Worm (Caenorhabditis elegans): ENCODE data around the gene cam-1.

cam-1 gene

DNA sequence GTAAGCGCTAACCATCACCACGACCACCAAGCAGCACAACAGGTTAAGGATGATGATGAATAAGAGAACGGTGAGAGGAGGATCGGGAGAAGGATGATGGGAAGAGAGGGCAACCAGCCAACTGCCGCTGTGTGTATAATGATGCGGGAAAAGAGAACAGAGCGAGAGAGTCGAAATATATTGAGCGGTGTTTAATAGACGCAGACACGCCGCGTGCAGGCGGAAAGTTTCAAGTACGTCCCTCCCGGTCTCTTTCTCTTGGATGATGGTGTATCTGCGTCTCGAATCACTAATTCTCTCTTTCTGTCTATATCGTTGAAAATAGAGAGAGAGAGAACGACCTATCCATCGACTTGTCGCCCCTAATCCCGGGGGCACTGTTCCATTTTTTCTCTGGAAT is 46.6 kb upstream of the cam-1 start (continued):
- TF ChIP-seq hlh-30 (tag; optimal IDR thresholded peaks at IDR 0.05; ENCODE audit: insufficient read depth): peak; percentile 54
- peak; percentile 7 for TF ChIP-seq unc-42 (tag; optimal IDR thresholded peaks at IDR 0.05)
- no peak for TF ChIP-seq hlh-6 (tag; optimal IDR thresholded peaks at IDR 0.05)
- TF ChIP-seq nhr-232 (tag; optimal IDR thresholded peaks at IDR 0.05): no peak
- no peak for TF ChIP-seq odd-2 (tag; optimal IDR thresholded peaks at IDR 0.05)
- TF ChIP-seq ztf-16 (tag; optimal IDR thresholded peaks at IDR 0.05): no peak
- no peak for TF ChIP-seq K02D7.2 (tag; optimal IDR thresholded peaks at IDR 0.05)
- TF ChIP-seq sdc-2 (tag; optimal IDR thresholded peaks at IDR 0.05): no peak
- TF ChIP-seq fkh-10 (GFP tag; optimal IDR thresholded peaks at IDR 0.05): no peak
- TF ChIP-seq syd-9 (tag; optimal IDR thresholded peaks at IDR 0.05): no peak
- no peak for TF ChIP-seq ceh-9 (tag; optimal IDR thresholded peaks at IDR 0.05)
- no peak for TF ChIP-seq pag-3 (tag; optimal IDR thresholded peaks at IDR 0.05; ENCODE audit: borderline replicate concordance)
- TF ChIP-seq K09A11.1 (tag; optimal IDR thresholded peaks at IDR 0.05; ENCODE audit: insufficient read depth): no peak
- TF ChIP-seq ceh-45 (GFP tag; IDR thresholded peaks at IDR 0.05): no peak
- no peak for TF ChIP-seq zip-5 (tag; optimal IDR thresholded peaks at IDR 0.05)
- TF ChIP-seq fax-1 (tag; optimal IDR thresholded peaks at IDR 0.05): no peak
- no peak for TF ChIP-seq dmd-4 (tag; optimal IDR thresholded peaks at IDR 0.05; ENCODE audit: borderline replicate concordance)
- TF ChIP-seq mec-3 (tag; optimal IDR thresholded peaks at IDR 0.05; ENCODE audit: borderline replicate concordance): no peak
- peak; percentile 18 for TF ChIP-seq unc-55 (GFP tag; optimal IDR thresholded peaks at IDR 0.05)
- TF ChIP-seq lin-11 (tag; optimal IDR thresholded peaks at IDR 0.05): no peak
- no peak for TF ChIP-seq elt-4 (tag; optimal IDR thresholded peaks at IDR 0.05)
- TF ChIP-seq ref-2 (tag; optimal IDR thresholded peaks at IDR 0.05): peak; percentile 30
- TF ChIP-seq gmeb-2 (tag; optimal IDR thresholded peaks at IDR 0.05): no peak
- no peak for TF ChIP-seq pha-4 (tag; optimal IDR thresholded peaks at IDR 0.05)
- no peak for TF ChIP-seq pat-9 (tag; optimal IDR thresholded peaks at IDR 0.05)
- TF ChIP-seq fkh-6 (tag; optimal IDR thresholded peaks at IDR 0.05): no peak
- no peak for TF ChIP-seq ama-1 (optimal IDR thresholded peaks at IDR 0.05)
- no peak for TF ChIP-seq npax-4 (tag; optimal IDR thresholded peaks at IDR 0.05)
- no peak for TF ChIP-seq T23F11.4 (GFP tag; optimal IDR thresholded peaks at IDR 0.05)

DNA sequence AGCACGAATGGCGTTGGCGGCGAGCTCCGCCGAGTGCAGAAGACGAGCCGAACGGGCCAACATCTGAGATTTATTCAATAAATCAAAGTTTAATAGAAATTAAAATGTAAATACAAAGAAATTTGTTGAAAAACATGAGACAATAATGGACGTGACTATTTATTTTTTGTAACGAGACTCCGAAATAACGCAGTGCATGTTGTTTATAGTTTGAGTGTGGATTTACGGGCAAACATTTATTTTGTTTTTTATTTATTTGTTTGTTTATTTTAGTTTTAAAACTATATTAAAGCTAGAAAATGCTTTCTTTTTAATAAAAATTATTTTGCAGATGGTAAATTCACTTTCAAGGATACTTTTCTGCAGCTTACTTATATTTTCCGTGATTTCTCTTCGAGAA is 42.6 kb upstream of the cam-1 start, which contains the start of the genes sdhb-1 and cup-15:
TSS of gene sdhb-1 (minus strand) at position 63 of the 400 bp plus-strand sequence.
TSS of gene cup-15 (plus strand) at position 332 of the 400 bp plus-strand sequence.
- TF ChIP-seq sox-4 (tag; optimal IDR thresholded peaks at IDR 0.05): no peak
- no peak for TF ChIP-seq sox-2 (GFP tag; IDR thresholded peaks at IDR 0.05)
- TF ChIP-seq unc-3 (GFP tag; conservative IDR thresholded peaks at IDR 0.05): no peak
- TF ChIP-seq unc-3 (tag; optimal IDR thresholded peaks at IDR 0.05): no peak
- TF ChIP-seq dve-1 (tag; optimal IDR thresholded peaks at IDR 0.05): no peak
- TF ChIP-seq zip-5 (tag; optimal IDR thresholded peaks at IDR 0.05): no peak
- no peak for TF ChIP-seq elt-2 (tag; optimal IDR thresholded peaks at IDR 0.05)

DNA sequence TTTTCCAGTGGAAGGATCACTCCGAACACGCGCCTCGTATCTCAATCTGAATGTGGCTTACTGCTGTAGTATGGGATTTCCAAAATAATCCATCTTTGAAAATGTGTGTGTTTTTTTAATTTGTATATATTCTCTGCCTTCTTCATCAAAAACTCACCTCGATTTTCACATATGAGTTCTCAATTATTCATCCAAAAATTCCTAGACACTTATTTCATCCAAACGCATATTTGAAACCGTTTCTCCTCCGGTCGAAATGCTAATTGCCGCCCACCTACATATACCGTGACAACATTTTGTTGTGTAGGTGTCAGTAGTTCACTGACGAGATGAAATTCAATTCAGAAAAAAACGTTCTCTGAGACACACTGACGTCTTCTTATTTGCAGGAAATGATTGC is 37.3 kb upstream of the cam-1 start:
- TF ChIP-seq ttx-3 (tag; optimal IDR thresholded peaks at IDR 0.05) (no peak), tbx-7 (tag; optimal IDR thresholded peaks at IDR 0.05) (no peak), nhr-232 (tag; optimal IDR thresholded peaks at IDR 0.05) (no peak), syd-9 (tag; optimal IDR thresholded peaks at IDR 0.05) (no peak)

DNA sequence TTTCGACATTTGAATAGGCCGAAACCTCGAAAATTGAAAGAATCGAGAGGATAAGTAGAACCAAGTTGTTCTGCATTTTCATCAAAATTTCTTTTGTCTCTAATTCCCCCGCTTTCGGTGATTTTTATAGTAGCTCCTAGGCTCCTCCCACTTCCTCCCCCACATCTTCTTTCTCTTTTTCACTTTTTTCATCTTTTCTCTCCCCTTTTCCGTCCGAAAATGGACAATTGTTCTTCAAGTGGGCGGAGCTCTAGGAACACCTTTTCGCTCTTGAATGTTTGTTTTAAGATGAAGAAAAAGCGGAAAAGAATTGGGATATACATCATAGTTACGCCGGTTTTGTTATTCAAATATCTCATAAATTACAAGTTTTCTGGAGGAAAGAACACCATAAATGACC is 36.4 kb upstream of the cam-1 start, which contains the start of gene F42A8.1:
TSS of gene F42A8.1 (minus strand) at position 101 of the 400 bp plus-strand sequence.
- TF ChIP-seq ttx-3 (tag; optimal IDR thresholded peaks at IDR 0.05): no peak
- no peak for TF ChIP-seq fkh-10 (GFP tag; optimal IDR thresholded peaks at IDR 0.05)
- no peak for TF ChIP-seq ceh-22 (tag; optimal IDR thresholded peaks at IDR 0.05)
- no peak for TF ChIP-seq lim-6 (tag; optimal IDR thresholded peaks at IDR 0.05)
